Worm (Caenorhabditis elegans) whole organism, young adult: Measurements from ENCODE around the gene R01E6.5.

ENCODE experiments used
- B0035.1 ChIP-seq: sonication (generic microtip); optimal IDR thresholded peaks from 2 replicates; lab custom pipeline; 2016; ENCODE audit warnings: missing genetic modification characterization, mild to moderate bottlenecking, missing compliant biosample characterization, missing genotype, missing genetic modification reagents
- C06A6.2 ChIP-seq: fragments of 200-800 bp; sonication (Bioruptor generic); conservative IDR thresholded peaks from 2 replicates; pipeline ENCODE4 v1.3.6; 2022; ENCODE audit warnings: missing genetic modification characterization, missing compliant biosample characterization
- C17E4.6 ChIP-seq: fragments of 200-800 bp; sonication (Bioruptor generic); IDR thresholded peaks from 2 replicates; pipeline ENCODE4 v1.3.6; 2022; ENCODE audit warnings: missing genetic modification reagents, missing genetic modification characterization, missing compliant biosample characterization
- F37B4.10 ChIP-seq: fragments of 200-800 bp; sonication (Bioruptor generic); IDR thresholded peaks from 2 replicates; pipeline ENCODE4 v1.3.6; 2022; ENCODE audit warnings: missing genetic modification characterization, missing compliant biosample characterization
- F55B11.4 ChIP-seq: sonication (generic microtip); optimal IDR thresholded peaks from 2 replicates; lab custom pipeline; 2016; ENCODE audit warnings: missing compliant biosample characterization, missing genetic modification characterization, borderline replicate concordance; ENCODE audit not compliant: insufficient read depth
- F57A8.1 ChIP-seq: fragments of 200-800 bp; sonication (Bioruptor generic); optimal IDR thresholded peaks from 2 replicates; lab custom pipeline; 2018; ENCODE audit warnings: mild to moderate bottlenecking, missing genetic modification characterization, moderate library complexity, missing compliant biosample characterization
- F57C9.4 ChIP-seq: sonication (generic microtip); optimal IDR thresholded peaks from 2 replicates; lab custom pipeline; 2017; ENCODE audit warnings: mild to moderate bottlenecking, missing genetic modification characterization, missing compliant biosample characterization
- K12H6.12 ChIP-seq: fragments of 200-800 bp; sonication (Bioruptor generic); optimal IDR thresholded peaks from 2 replicates; lab custom pipeline; 2018; ENCODE audit warnings: mild to moderate bottlenecking, missing genetic modification characterization, missing compliant biosample characterization
- Y53F4B.3 ChIP-seq: fragments of 200-800 bp; sonication (Bioruptor generic); IDR thresholded peaks from 2 replicates; pipeline ENCODE4 v1.3.6; 2022; ENCODE audit warnings: missing genetic modification reagents, missing genetic modification characterization, missing compliant biosample characterization
- Y67H2A.10 ChIP-seq: fragments of 200-800 bp; sonication (Bioruptor generic); conservative IDR thresholded peaks from 2 replicates; pipeline ENCODE4 v1.3.6; 2022; ENCODE audit warnings: missing genetic modification reagents, missing genetic modification characterization, missing compliant biosample characterization
- aptf-2 ChIP-seq: fragments of 200-800 bp; sonication (Bioruptor generic); conservative IDR thresholded peaks from 2 replicates; pipeline ENCODE4 v1.3.6; 2022; ENCODE audit warnings: missing genetic modification reagents, missing genetic modification characterization, missing compliant biosample characterization
- cebp-1 ChIP-seq, 2 experiments: fragments of 200-800 bp in 1 of 2; sonication (Bioruptor generic) in 1 of 2; sonication (generic microtip) in 1 of 2; IDR thresholded peaks in 1 of 2; optimal IDR thresholded peaks in 1 of 2; 2 replicates each; pipeline versions ENCODE4 v1.3.6 to Lab custom; 2017 to 2022; ENCODE audit warnings: missing compliant biosample characterization in 2 of 2, missing genetic modification characterization in 2 of 2, mild to moderate bottlenecking in 1 of 2, missing genetic modification reagents in 1 of 2, moderate library complexity in 1 of 2
- ceh-27 ChIP-seq: fragments of 200-800 bp; sonication (Bioruptor generic); optimal IDR thresholded peaks from 2 replicates; lab custom pipeline; 2018; ENCODE audit warnings: mild to moderate bottlenecking, missing genetic modification characterization, moderate library complexity, missing compliant biosample characterization
- chd-7 ChIP-seq: sonication (generic microtip); optimal IDR thresholded peaks from 2 replicates; lab custom pipeline; 2016; ENCODE audit warnings: mild to moderate bottlenecking, missing genetic modification characterization, moderate library complexity, missing compliant biosample characterization
- die-1 ChIP-seq: sonication (generic microtip); optimal IDR thresholded peaks from 2 replicates; lab custom pipeline; 2016; ENCODE audit warnings: missing genotype, mild to moderate bottlenecking, missing genetic modification characterization, missing compliant biosample characterization
- dox-1 ChIP-seq: fragments of 200-800 bp; sonication (Bioruptor generic); IDR thresholded peaks from 2 replicates; pipeline ENCODE4 v1.3.6; 2022; ENCODE audit warnings: missing genetic modification reagents, missing genetic modification characterization, missing compliant biosample characterization
- dpff-1 ChIP-seq: sonication (generic microtip); optimal IDR thresholded peaks from 2 replicates; lab custom pipeline; 2017; ENCODE audit warnings: mild to moderate bottlenecking, missing genetic modification characterization, missing compliant biosample characterization
- dpl-1 ChIP-seq: fragments of 150-350 bp; optimal IDR thresholded peaks from 2 replicates; lab custom pipeline; 2014; ENCODE audit warnings: missing biosample characterization, missing genetic modification reagents, missing genetic modification characterization
- ekl-4 ChIP-seq: fragments of 200-800 bp; sonication (Bioruptor generic); IDR thresholded peaks from 2 replicates; pipeline ENCODE4 v1.3.6; 2022; ENCODE audit warnings: missing genetic modification reagents, missing genetic modification characterization, missing compliant biosample characterization
- fkh-3 ChIP-seq: sonication (generic microtip); optimal IDR thresholded peaks from 2 replicates; lab custom pipeline; 2016; ENCODE audit warnings: mild to moderate bottlenecking, missing genetic modification characterization, missing compliant biosample characterization
- gei-17 ChIP-seq: fragments of 200-800 bp; sonication (Bioruptor generic); optimal IDR thresholded peaks from 2 replicates; lab custom pipeline; 2018; ENCODE audit warnings: mild to moderate bottlenecking, missing genetic modification characterization, missing compliant biosample characterization
- him-1 ChIP-seq: sonication (generic microtip); optimal IDR thresholded peaks from 2 replicates; lab custom pipeline; 2016; ENCODE audit warnings: missing genotype, missing genetic modification reagents, missing genetic modification characterization, missing compliant biosample characterization
- hsf-1 ChIP-seq: fragments of 200-800 bp; sonication (Bioruptor generic); IDR thresholded peaks from 2 replicates; pipeline ENCODE4 v1.3.6; 2022; ENCODE audit warnings: missing genetic modification reagents, missing genetic modification characterization, missing compliant biosample characterization
- lag-1 ChIP-seq: fragments of 200-800 bp; sonication (Bioruptor generic); IDR thresholded peaks from 2 replicates; pipeline ENCODE4 v1.3.6; 2022; ENCODE audit warnings: missing genetic modification reagents, missing genetic modification characterization, missing compliant biosample characterization
- lin-35 ChIP-seq, 3 experiments: fragments of 150-350 bp in 2 of 3; sonication (generic microtip) in 1 of 3; optimal IDR thresholded peaks; 2 replicates each; lab custom pipeline; 2014 to 2018; ENCODE audit warnings: missing biosample characterization in 3 of 3, missing genetic modification characterization in 3 of 3, missing genetic modification reagents in 3 of 3
- lin-40 ChIP-seq: sonication (generic microtip); optimal IDR thresholded peaks from 2 replicates; lab custom pipeline; 2016; ENCODE audit warnings: missing genetic modification characterization, mild to moderate bottlenecking, missing compliant biosample characterization, missing genotype, missing genetic modification reagents
- lin-54 ChIP-seq: fragments of 200-800 bp; sonication (Bioruptor generic); optimal IDR thresholded peaks from 2 replicates; lab custom pipeline; 2018; ENCODE audit warnings: mild to moderate bottlenecking, missing genetic modification characterization, missing compliant biosample characterization
- lsy-27 ChIP-seq: sonication (generic microtip); optimal IDR thresholded peaks from 2 replicates; lab custom pipeline; 2017; ENCODE audit warnings: missing genetic modification characterization, mild to moderate bottlenecking, missing compliant biosample characterization, antibody characterized with exemption, missing genotype, borderline replicate concordance; ENCODE audit not compliant: insufficient read depth
- madf-10 ChIP-seq: sonication (generic microtip); optimal IDR thresholded peaks from 2 replicates; lab custom pipeline; 2016; ENCODE audit warnings: mild to moderate bottlenecking, missing genetic modification characterization, missing compliant biosample characterization
- mcd-1 ChIP-seq: fragments of 200-800 bp; sonication (Bioruptor generic); IDR thresholded peaks from 2 replicates; pipeline ENCODE4 v1.3.6; 2022; ENCODE audit warnings: missing genetic modification reagents, missing genetic modification characterization, missing compliant biosample characterization
- nhr-80 ChIP-seq: sonication (generic microtip); optimal IDR thresholded peaks from 2 replicates; lab custom pipeline; 2016; ENCODE audit warnings: missing genetic modification characterization, missing compliant biosample characterization
- nhr-90 ChIP-seq: sonication (generic microtip); optimal IDR thresholded peaks from 2 replicates; lab custom pipeline; 2016; ENCODE audit warnings: missing genotype, mild to moderate bottlenecking, missing genetic modification characterization, missing compliant biosample characterization
- pbrm-1 ChIP-seq: fragments of 200-800 bp; sonication (Bioruptor generic); IDR thresholded peaks from 2 replicates; pipeline ENCODE4 v1.3.6; 2022; ENCODE audit warnings: missing genetic modification reagents, missing genetic modification characterization, missing compliant biosample characterization
- repo-1 ChIP-seq: sonication (generic microtip); optimal IDR thresholded peaks from 2 replicates; lab custom pipeline; 2017; ENCODE audit warnings: mild to moderate bottlenecking, missing genetic modification characterization, missing compliant biosample characterization
- rpc-1 ChIP-seq, 2 experiments: fragments of 150-350 bp in 1 of 2; sonication (generic microtip) in 1 of 2; optimal IDR thresholded peaks; 2 replicates each; lab custom pipeline; 2014 to 2018; ENCODE audit warnings: missing biosample characterization in 1 of 2, missing genetic modification characterization in 1 of 2, missing genetic modification reagents in 1 of 2, missing genotype in 1 of 2
- snpc-4 ChIP-seq, 5 experiments: fragments of 150-350 bp in 1 of 5; sonication (generic microtip) in 4 of 5; optimal IDR thresholded peaks; 2 replicates each; lab custom pipeline; 2014 to 2018; ENCODE audit warnings: missing genetic modification characterization in 5 of 5, missing biosample characterization in 3 of 5, antibody characterized with exemption in 2 of 5, mild to moderate bottlenecking in 2 of 5, missing compliant biosample characterization in 2 of 5, missing genotype in 2 of 5, moderate library complexity in 2 of 5, missing genetic modification reagents in 1 of 5
- tbp1 ChIP-seq: fragments of 200-800 bp; sonication (Bioruptor generic); optimal IDR thresholded peaks from 2 replicates; lab custom pipeline; 2018; ENCODE audit warnings: mild to moderate bottlenecking, missing genetic modification characterization, missing compliant biosample characterization
- ztf-18 ChIP-seq: sonication (generic microtip); optimal IDR thresholded peaks from 2 replicates; lab custom pipeline; 2016; ENCODE audit warnings: missing genotype, mild to moderate bottlenecking, missing genetic modification characterization, missing compliant biosample characterization
- ztf-6 ChIP-seq: fragments of 200-800 bp; sonication (Bioruptor generic); IDR thresholded peaks from 2 replicates; pipeline ENCODE4 v1.3.6; 2022; ENCODE audit warnings: missing genetic modification reagents, missing genetic modification characterization, missing compliant biosample characterization

The R01E6.5 gene

DNA sequence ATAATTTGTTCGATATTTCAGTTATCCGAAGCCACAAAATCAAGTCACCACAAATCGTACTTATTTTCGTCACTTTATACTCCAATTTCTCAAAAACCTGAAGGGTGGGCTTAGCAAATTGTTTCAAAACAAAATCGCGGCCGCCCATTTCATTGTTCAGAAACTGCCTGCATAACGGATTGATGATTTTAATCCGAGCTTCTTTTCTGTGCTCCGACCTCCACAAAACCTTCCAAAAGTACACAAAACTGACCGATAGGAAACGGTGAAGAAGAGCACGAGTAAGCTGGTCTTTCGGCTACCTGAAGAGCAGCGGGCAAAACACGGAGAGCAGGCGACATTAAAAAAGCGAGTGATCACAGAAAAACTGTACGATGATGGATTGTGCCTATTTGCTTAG, 29.6 kb downstream of the R01E6.5 start, which contains the start of gene R01E6.2:
R01E6.2 (minus strand) TSS at position 101 of the 400 bp plus-strand sequence.
- TF ChIP-seq ekl-4, result no peak
- TF ChIP-seq F57A8.1, result no peak
- TF ChIP-seq ztf-6 (GFP tag; lab: Robert Waterston, UW), result no peak
- no peak for TF ChIP-seq C06A6.2
- TF ChIP-seq cebp-1 (GFP tag; IDR thresholded peaks at IDR 0.05; lab: Robert Waterston, UW), result no peak
- no peak for TF ChIP-seq cebp-1 (tag; optimal IDR thresholded peaks at IDR 0.05; lab: Kevin White, UChicago)

DNA sequence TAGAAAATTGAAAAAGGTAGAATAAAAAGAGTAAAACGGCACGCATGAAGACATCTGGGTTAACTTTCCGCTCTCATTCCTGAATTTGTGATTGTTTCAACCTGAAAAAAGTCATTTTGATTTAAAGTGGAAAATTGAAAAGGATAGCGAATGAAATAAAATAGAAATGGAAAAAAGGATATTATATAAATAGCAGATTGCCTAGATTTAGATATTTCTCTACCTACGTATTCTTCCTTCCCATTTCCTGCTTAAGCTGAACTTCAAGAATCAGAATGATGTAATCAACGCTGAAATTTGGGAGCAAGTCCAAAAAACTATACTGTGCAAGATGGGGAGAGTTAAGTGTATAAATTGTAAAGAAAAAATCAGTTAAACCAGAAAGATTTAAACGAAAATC, 33.0 kb downstream of the R01E6.5 start, which contains the start of gene R01E6.7:
R01E6.7 (minus strand) TSS at position 101 of the 400 bp plus-strand sequence.
- no peak for TF ChIP-seq B0035.1 (tag; lab: Kevin White, UChicago)
- no peak for TF ChIP-seq dox-1
- no peak for TF ChIP-seq gei-17 (GFP tag; lab: Kevin White, UChicago)
- no peak for TF ChIP-seq lin-40 (tag; lab: Kevin White, UChicago)
- no peak for TF ChIP-seq dpl-1 (GFP tag; lab: Kevin White, UChicago)
- TF ChIP-seq dpff-1 (tag; lab: Kevin White, UChicago), result no peak
- TF ChIP-seq Y67H2A.10 (GFP tag; lab: Robert Waterston, UW), result no peak

DNA sequence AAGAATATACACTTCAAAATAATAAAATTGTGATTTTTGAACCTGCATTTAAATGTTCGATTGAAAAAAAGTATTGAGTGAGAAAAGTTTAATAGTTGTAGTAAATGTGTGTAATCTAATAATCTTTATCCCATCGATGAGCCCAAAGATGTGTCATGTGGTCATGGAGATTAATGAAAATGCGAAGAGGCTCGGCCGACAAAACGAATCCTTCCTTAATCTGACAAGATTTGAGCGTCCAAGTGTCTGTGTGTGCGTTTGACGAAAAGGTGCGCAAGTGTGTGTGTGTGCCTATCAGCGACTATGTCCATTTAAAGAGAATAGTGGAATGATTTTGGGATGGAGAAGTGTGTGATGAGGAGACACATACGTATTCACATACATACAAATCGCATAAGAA, 37.2 kb downstream of the R01E6.5 start:
- no peak for TF ChIP-seq tbp1 (GFP tag; lab: Kevin White, UChicago)
- no peak for TF ChIP-seq madf-10 (tag; lab: Kevin White, UChicago)
- no peak for TF ChIP-seq fkh-3 (tag; lab: Kevin White, UChicago)
- TF ChIP-seq F57C9.4 (tag; lab: Kevin White, UChicago), result no peak
- no peak for TF ChIP-seq F55B11.4 (tag; lab: Kevin White, UChicago)
- no peak for TF ChIP-seq lsy-27
- TF ChIP-seq repo-1 (tag; lab: Kevin White, UChicago), result no peak
- TF ChIP-seq Y53F4B.3 (GFP tag; lab: Robert Waterston, UW), result no peak
- TF ChIP-seq C17E4.6 (GFP tag; lab: Robert Waterston, UW), result no peak
- no peak for TF ChIP-seq F37B4.10 (GFP tag; lab: Robert Waterston, UW)
- no peak for TF ChIP-seq him-1
- no peak for TF ChIP-seq hsf-1 (GFP tag; lab: Robert Waterston, UW)
- no peak for TF ChIP-seq ekl-4

DNA sequence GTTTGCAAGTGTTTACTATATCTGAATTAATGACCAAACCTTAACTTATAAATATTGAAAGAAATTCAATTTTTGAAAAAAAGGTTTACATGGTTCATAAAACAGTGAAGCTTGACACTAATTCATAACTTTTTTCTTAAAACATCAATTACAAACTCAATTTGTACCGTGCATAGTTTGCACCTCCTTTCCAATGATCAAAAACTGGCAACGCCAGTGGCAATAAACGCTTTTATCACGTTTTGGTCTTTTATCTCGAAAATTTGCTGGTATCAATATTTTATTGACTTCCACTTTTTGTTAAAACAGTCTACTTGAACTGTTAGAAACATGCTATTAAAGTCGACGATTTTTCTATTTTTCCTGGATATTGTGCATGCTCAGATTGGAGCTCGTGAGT, 41.6 kb downstream of the R01E6.5 start, which contains the start of gene F54B11.11:
F54B11.11 (plus strand) TSS at position 301 of the 400 bp plus-strand sequence.
- TF ChIP-seq fkh-3 (tag; lab: Kevin White, UChicago) (no peak), nhr-80 (peak; percentile 45)

DNA sequence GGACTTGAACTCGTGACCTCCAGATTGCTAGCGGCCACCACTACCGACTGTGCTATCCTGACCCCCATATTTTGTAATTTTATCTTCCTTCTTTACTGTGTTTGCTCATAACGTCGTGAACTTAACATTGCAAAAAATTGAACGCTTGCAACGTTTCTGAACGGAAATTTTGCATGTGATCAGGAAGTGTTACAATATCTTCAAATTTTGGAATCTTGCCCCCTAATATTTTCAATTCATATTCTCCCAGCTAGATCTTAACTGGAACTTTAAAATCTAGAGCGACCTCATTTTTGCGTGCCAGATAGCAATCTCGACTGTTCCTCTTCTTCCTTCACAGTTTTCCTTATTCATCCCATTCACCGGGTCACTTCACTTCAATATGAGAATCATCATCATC, 45.0 kb downstream of the R01E6.5 start, which contains the start of gene F54B11.10:
F54B11.10 (plus strand) TSS at position 301 of the 400 bp plus-strand sequence.
- TF ChIP-seq rpc-1 (optimal IDR thresholded peaks at IDR 0.05; lab: Kevin White, UChicago), result no peak
- peak; percentile 51 for TF ChIP-seq rpc-1 (tag; optimal IDR thresholded peaks at IDR 0.05; lab: Kevin White, UChicago)
- no peak for TF ChIP-seq lag-1
- no peak for TF ChIP-seq ztf-18 (tag; lab: Kevin White, UChicago)
- no peak for TF ChIP-seq C17E4.6 (GFP tag; lab: Robert Waterston, UW)

ce11 chrX:13583895-13584344, 47.1 kb downstream of the R01E6.5 start:
- TF ChIP-seq gei-17 (GFP tag; lab: Kevin White, UChicago) (peak; percentile 33), nhr-90 (tag; lab: Kevin White, UChicago) (no peak), snpc-4 (GFP tag; optimal IDR thresholded peaks at IDR 0.05; lab: Kevin White, UChicago) (no peak), snpc-4 (tag; optimal IDR thresholded peaks at IDR 0.05; lab: Kevin White, UChicago) (peak in 2 of 4 experiments; percentile 7 to 52), pbrm-1 (GFP tag; lab: Robert Waterston, UW) (no peak), ceh-27 (GFP tag; lab: Kevin White, UChicago) (peak; percentile 12), mcd-1 (peak; percentile 38), K12H6.12 (tag; lab: Kevin White, UChicago) (peak; percentile 39), aptf-2 (GFP tag; lab: Robert Waterston, UW) (0 out of 2 replicates have a peak, but pooled peaks have one; percentile 55), lin-35 (GFP tag; optimal IDR thresholded peaks at IDR 0.05; lab: Kevin White, UChicago) (no peak), ztf-18 (tag; lab: Kevin White, UChicago) (peak; percentile 10), chd-7 (tag; lab: Kevin White, UChicago) (no peak), lin-54 (GFP tag; lab: Kevin White, UChicago) (peak; percentile 5), die-1 (tag; lab: Kevin White, UChicago) (peak; percentile 16)
